Worm (Caenorhabditis elegans): Measurements from ENCODE around the gene F20C5.6.

- no peak for TF ChIP-seq fkh-10 (GFP tag; optimal IDR thresholded peaks at IDR 0.05)
- TF ChIP-seq nhr-76 (tag; optimal IDR thresholded peaks at IDR 0.05): no peak
- TF ChIP-seq elt-1 (tag; optimal IDR thresholded peaks at IDR 0.05): no peak
- no peak for TF ChIP-seq egl-27 (tag; optimal IDR thresholded peaks at IDR 0.05)
- no peak for TF ChIP-seq ama-1 (optimal IDR thresholded peaks at IDR 0.05)
- no peak for TF ChIP-seq ceh-16 (tag; optimal IDR thresholded peaks at IDR 0.05)
- no peak for TF ChIP-seq pqm-1 (tag; optimal IDR thresholded peaks at IDR 0.05)
- no peak for TF ChIP-seq R02D3.7 (tag; optimal IDR thresholded peaks at IDR 0.05)
- no peak for TF ChIP-seq ZK546.5 (tag; optimal IDR thresholded peaks at IDR 0.05)
These were observed 42.2 kb upstream of the F20C5.6 start for ce11 chrIV:8815162-8815561.

Measured in whole organism, L3 larva.